Worm (Caenorhabditis elegans) whole organism, young adult: ENCODE results near the gene C01G10.1.

ENCODE experiments used
- attf-3 ChIP-seq: fragments of 200-800 bp; sonication (Bioruptor generic); conservative IDR thresholded peaks from 2 replicates; pipeline ENCODE4 v1.3.6; 2022; ENCODE audit warnings: missing genetic modification reagents, missing genetic modification characterization, missing compliant biosample characterization
- ccch-3 ChIP-seq: fragments of 200-800 bp; sonication (Bioruptor generic); optimal IDR thresholded peaks from 2 replicates; lab custom pipeline; 2018; ENCODE audit warnings: mild to moderate bottlenecking, missing genetic modification characterization, missing compliant biosample characterization
- egl-44 ChIP-seq: fragments of 200-800 bp; sonication (Bioruptor generic); IDR thresholded peaks from 2 replicates; pipeline ENCODE4 v1.3.6; 2022; ENCODE audit warnings: missing genetic modification reagents, missing genetic modification characterization, missing compliant biosample characterization
- hlh-12 ChIP-seq: sonication (generic microtip); optimal IDR thresholded peaks from 2 replicates; lab custom pipeline; 2016; ENCODE audit warnings: missing genetic modification characterization, missing compliant biosample characterization
- let-526 ChIP-seq: fragments of 200-800 bp; sonication (Bioruptor generic); IDR thresholded peaks from 2 replicates; pipeline ENCODE4 v1.3.6; 2022; ENCODE audit warnings: missing genetic modification reagents, missing genetic modification characterization, missing compliant biosample characterization
- lin-35 ChIP-seq, 3 experiments: fragments of 150-350 bp in 2 of 3; sonication (generic microtip) in 1 of 3; optimal IDR thresholded peaks; 2 replicates each; lab custom pipeline; 2014 to 2018; ENCODE audit warnings: missing biosample characterization in 3 of 3, missing genetic modification characterization in 3 of 3, missing genetic modification reagents in 3 of 3
- pbrm-1 ChIP-seq: fragments of 200-800 bp; sonication (Bioruptor generic); IDR thresholded peaks from 2 replicates; pipeline ENCODE4 v1.3.6; 2022; ENCODE audit warnings: missing genetic modification reagents, missing genetic modification characterization, missing compliant biosample characterization
- tbp1 ChIP-seq: fragments of 200-800 bp; sonication (Bioruptor generic); optimal IDR thresholded peaks from 2 replicates; lab custom pipeline; 2018; ENCODE audit warnings: mild to moderate bottlenecking, missing genetic modification characterization, missing compliant biosample characterization
- unc-62 ChIP-seq: fragments of 150-350 bp; optimal IDR thresholded peaks from 2 replicates; lab custom pipeline; 2014; ENCODE audit warnings: missing biosample characterization, missing genetic modification reagents, missing genetic modification characterization
- ztf-6 ChIP-seq: fragments of 200-800 bp; sonication (Bioruptor generic); IDR thresholded peaks from 2 replicates; pipeline ENCODE4 v1.3.6; 2022; ENCODE audit warnings: missing genetic modification reagents, missing genetic modification characterization, missing compliant biosample characterization

ce11 chrV:15082291-15082690, 17.3 kb upstream of the C01G10.1 start, which contains the start of the genes C01G10.10 and C01G10.9:
- TF ChIP-seq ccch-3 (GFP tag; lab: Kevin White, UChicago) (no peak), tbp1 (GFP tag; lab: Kevin White, UChicago) (no peak), ztf-6 (GFP tag; lab: Robert Waterston, UW) (no peak), hlh-12 (tag; lab: Kevin White, UChicago) (no peak), lin-35 (GFP tag; optimal IDR thresholded peaks at IDR 0.05; lab: Kevin White, UChicago) (peak in 1 of 3 experiments; percentile 30), pbrm-1 (GFP tag; lab: Robert Waterston, UW) (no peak), attf-3 (GFP tag; lab: Robert Waterston, UW) (no peak), unc-62 (GFP tag; lab: Kevin White, UChicago) (no peak), let-526 (GFP tag; lab: Robert Waterston, UW) (no peak), egl-44 (no peak)
